Fruit fly (Drosophila melanogaster) whole organism, embryonic: ENCODE data around the gene mRpL35.

ENCODE experiments used
- Aef1 ChIP-seq: fragments of 200-800 bp; sonication (Bioruptor generic); IDR thresholded peaks from 3 replicates; pipeline ENCODE4 v1.3.6; 2022; ENCODE audit warnings: missing biosample characterization, missing genetic modification characterization
- BEAF-32 ChIP-seq: fragments of 200-800 bp; sonication (Bioruptor generic); optimal IDR thresholded peaks from 3 replicates; lab custom pipeline; 2017; ENCODE audit warnings: missing biosample characterization, missing genetic modification characterization, mild to moderate bottlenecking, moderate library complexity, missing genetic modification reagents
- Blimp-1 ChIP-seq: fragments of 200-800 bp; sonication (Bioruptor generic); optimal IDR thresholded peaks from 3 replicates; lab custom pipeline; 2018; ENCODE audit warnings: missing biosample characterization, missing genetic modification characterization, mild to moderate bottlenecking, moderate library complexity, missing genetic modification reagents
- Bteb2 ChIP-seq: fragments of 200-800 bp; sonication (Bioruptor generic); optimal IDR thresholded peaks from 2 replicates; lab custom pipeline; 2016; ENCODE audit warnings: missing biosample characterization, missing genetic modification characterization
- C15 ChIP-seq: fragments of 200-800 bp; sonication (Bioruptor generic); IDR thresholded peaks from 3 replicates; pipeline ENCODE4 v1.3.6; 2022; ENCODE audit warnings: missing biosample characterization, missing genetic modification characterization
- CG10565 ChIP-seq: fragments of 200-800 bp; sonication (Bioruptor generic); optimal IDR thresholded peaks from 3 replicates; lab custom pipeline; 2016; ENCODE audit warnings: missing biosample characterization, mild to moderate bottlenecking, missing genetic modification characterization
- CG10959 ChIP-seq: fragments of 200-800 bp; sonication (Bioruptor generic); IDR thresholded peaks from 2 replicates; pipeline ENCODE4 v1.3.6; 2022; ENCODE audit warnings: missing biosample characterization, missing genetic modification characterization
- CG11085 ChIP-seq: fragments of 200-800 bp; sonication (Bioruptor generic); IDR thresholded peaks from 2 replicates; pipeline ENCODE4 v1.3.6; 2022; ENCODE audit warnings: missing biosample characterization, missing genetic modification characterization
- CG12659 ChIP-seq: fragments of 200-800 bp; sonication (Bioruptor generic); optimal IDR thresholded peaks from 3 replicates; lab custom pipeline; 2017; ENCODE audit warnings: mild to moderate bottlenecking, missing biosample characterization, missing genetic modification reagents, missing genetic modification characterization
- CG12744 ChIP-seq: fragments of 200-800 bp; sonication (Bioruptor generic); optimal IDR thresholded peaks from 2 replicates; lab custom pipeline; 2016; ENCODE audit warnings: missing biosample characterization, missing genetic modification characterization
- CG13123 ChIP-seq: fragments of 200-800 bp; sonication (Bioruptor generic); optimal IDR thresholded peaks from 2 replicates; lab custom pipeline; 2016; ENCODE audit warnings: missing biosample characterization, missing genetic modification characterization
- CG13775 ChIP-seq: fragments of 200-800 bp; sonication (Bioruptor generic); optimal IDR thresholded peaks from 3 replicates; lab custom pipeline; 2017; ENCODE audit warnings: missing biosample characterization, mild to moderate bottlenecking, missing genetic modification characterization
- CG13894 ChIP-seq: fragments of 200-800 bp; sonication (Bioruptor generic); optimal IDR thresholded peaks from 3 replicates; lab custom pipeline; 2018; ENCODE audit warnings: missing biosample characterization, mild to moderate bottlenecking, missing genetic modification characterization, moderate library complexity
- CG14667 ChIP-seq: fragments of 200-800 bp; sonication (Bioruptor generic); IDR thresholded peaks from 2 replicates; pipeline ENCODE4 v1.3.6; 2022; ENCODE audit warnings: missing biosample characterization, missing genetic modification characterization
- CG15696 ChIP-seq: fragments of 200-800 bp; sonication (Bioruptor generic); optimal IDR thresholded peaks from 2 replicates; lab custom pipeline; 2019; ENCODE audit warnings: missing biosample characterization, mild to moderate bottlenecking, missing genetic modification characterization, moderate library complexity
- CG2202 ChIP-seq: fragments of 200-800 bp; sonication (Bioruptor generic); optimal IDR thresholded peaks from 2 replicates; lab custom pipeline; 2018; ENCODE audit warnings: missing biosample characterization, mild to moderate bottlenecking, missing genetic modification characterization
- CG2889 ChIP-seq: fragments of 200-800 bp; sonication (Bioruptor generic); IDR thresholded peaks from 3 replicates; pipeline ENCODE4 v1.3.6; 2022; ENCODE audit warnings: missing biosample characterization, missing genetic modification characterization
- CG31224 ChIP-seq: fragments of 200-800 bp; sonication (Bioruptor generic); IDR thresholded peaks from 2 replicates; pipeline ENCODE4 v1.3.6; 2022; ENCODE audit warnings: missing biosample characterization, missing genetic modification characterization
- CG31441 ChIP-seq: fragments of 200-800 bp; sonication (Bioruptor generic); IDR thresholded peaks from 2 replicates; pipeline ENCODE4 v1.3.6; 2022; ENCODE audit warnings: missing biosample characterization, missing genetic modification characterization
- CG32767 ChIP-seq: fragments of 200-800 bp; sonication (Bioruptor generic); IDR thresholded peaks from 2 replicates; pipeline ENCODE4 v1.3.6; 2022; ENCODE audit warnings: missing biosample characterization, missing genetic modification characterization
- CG3726 ChIP-seq: fragments of 200-800 bp; sonication (Bioruptor generic); IDR thresholded peaks from 3 replicates; pipeline ENCODE4, ENCODE4 v1.3.6; 2022; ENCODE audit warnings: missing biosample characterization, missing genetic modification characterization
- CG4328 ChIP-seq: fragments of 200-800 bp; sonication (Bioruptor generic); optimal IDR thresholded peaks from 3 replicates; lab custom pipeline; 2017; ENCODE audit warnings: missing biosample characterization, missing genetic modification reagents, missing genetic modification characterization
- CG4404 ChIP-seq: fragments of 200-800 bp; sonication (Bioruptor generic); IDR thresholded peaks from 2 replicates; pipeline ENCODE4 v1.3.6; 2022; ENCODE audit warnings: missing biosample characterization, missing genetic modification characterization
- CG4854 ChIP-seq: fragments of 200-800 bp; sonication (Bioruptor generic); optimal IDR thresholded peaks from 2 replicates; lab custom pipeline; 2016; ENCODE audit warnings: missing biosample characterization, missing genetic modification characterization, inconsistent platforms
- CG6689 ChIP-seq: fragments of 200-800 bp; sonication (Bioruptor generic); IDR thresholded peaks from 2 replicates; pipeline ENCODE4 v1.3.6; 2022; ENCODE audit warnings: missing biosample characterization, missing genetic modification characterization
- CG8359 ChIP-seq: fragments of 200-800 bp; sonication (Bioruptor generic); optimal IDR thresholded peaks from 2 replicates; lab custom pipeline; 2017; ENCODE audit warnings: missing biosample characterization, mild to moderate bottlenecking, missing genetic modification characterization, borderline replicate concordance
- CG9817 ChIP-seq: fragments of 200-800 bp; sonication (Bioruptor generic); optimal IDR thresholded peaks from 2 replicates; lab custom pipeline; 2018; ENCODE audit warnings: missing biosample characterization, mild to moderate bottlenecking, missing genetic modification characterization, moderate library complexity
- Dbx ChIP-seq: fragments of 200-800 bp; sonication (Bioruptor generic); IDR thresholded peaks from 3 replicates; pipeline ENCODE4 v1.3.6; 2022; ENCODE audit warnings: missing biosample characterization, missing genetic modification characterization
- Dfd ChIP-seq, 2 experiments: fragments of >200 bp; optimal IDR thresholded peaks; 2 replicates each; lab custom pipeline; 2017; ENCODE audit warnings: missing biosample characterization in 2 of 2, missing genetic modification characterization in 2 of 2
- Dip3 ChIP-seq: fragments of 200-800 bp; sonication (Bioruptor generic); optimal IDR thresholded peaks from 3 replicates; lab custom pipeline; 2016; ENCODE audit warnings: missing biosample characterization, missing genetic modification characterization
- Lpt ChIP-seq: fragments of >200 bp; optimal IDR thresholded peaks from 2 replicates; lab custom pipeline; 2018; ENCODE audit warnings: missing biosample characterization, missing genetic modification characterization
- Mes4 ChIP-seq: fragments of 200-800 bp; sonication (Bioruptor generic); optimal IDR thresholded peaks from 2 replicates; lab custom pipeline; 2016; ENCODE audit warnings: missing biosample characterization, missing genetic modification characterization
- Rfx ChIP-seq: fragments of 200-800 bp; sonication (Bioruptor generic); IDR thresholded peaks from 2 replicates; pipeline ENCODE4 v1.3.6; 2022; ENCODE audit warnings: missing biosample characterization, missing genetic modification characterization
- ap ChIP-seq: fragments of 200-800 bp; sonication (Bioruptor generic); IDR thresholded peaks from 2 replicates; pipeline ENCODE4 v1.3.6; 2022; ENCODE audit warnings: missing biosample characterization, missing genetic modification characterization
- ato ChIP-seq: fragments of 200-800 bp; sonication (Bioruptor generic); IDR thresholded peaks from 2 replicates; pipeline ENCODE4 v1.3.6; 2022; ENCODE audit warnings: missing biosample characterization, missing genetic modification characterization; ENCODE audit not compliant: partially characterized antibody
- caup ChIP-seq: fragments of 200-800 bp; sonication (Bioruptor generic); optimal IDR thresholded peaks from 3 replicates; lab custom pipeline; 2017; ENCODE audit warnings: missing biosample characterization, mild to moderate bottlenecking, missing genetic modification characterization, moderate library complexity; ENCODE audit not compliant: severe bottlenecking
- chm ChIP-seq: fragments of 200-800 bp; sonication (Bioruptor generic); IDR thresholded peaks from 2 replicates; pipeline ENCODE4 v1.3.6; 2022; ENCODE audit warnings: missing biosample characterization, missing genetic modification characterization
- grn ChIP-seq: fragments of 200-800 bp; sonication (Bioruptor generic); optimal IDR thresholded peaks from 3 replicates; lab custom pipeline; 2017; ENCODE audit warnings: missing biosample characterization, missing genetic modification characterization
- ind ChIP-seq: fragments of 200-800 bp; sonication (Bioruptor generic); optimal IDR thresholded peaks from 3 replicates; lab custom pipeline; 2016; ENCODE audit warnings: missing biosample characterization, missing genetic modification characterization
- jigr1 ChIP-seq: fragments of 200-800 bp; sonication (Bioruptor generic); IDR thresholded peaks from 3 replicates; pipeline ENCODE4 v1.3.6; 2022; ENCODE audit warnings: missing biosample characterization, missing genetic modification characterization
- knrl ChIP-seq: fragments of 200-800 bp; sonication (Bioruptor generic); IDR thresholded peaks from 3 replicates; pipeline ENCODE4 v1.3.6; 2022; ENCODE audit warnings: missing biosample characterization, missing genetic modification characterization; ENCODE audit not compliant: partially characterized antibody
- mld ChIP-seq: fragments of 200-800 bp; sonication (Bioruptor generic); IDR thresholded peaks from 3 replicates; pipeline ENCODE4 v1.3.6; 2022; ENCODE audit warnings: missing biosample characterization, missing genetic modification characterization; ENCODE audit not compliant: partially characterized antibody
- nerfin-1 ChIP-seq: fragments of 200-800 bp; sonication (Bioruptor generic); optimal IDR thresholded peaks from 3 replicates; lab custom pipeline; 2019; ENCODE audit warnings: missing biosample characterization, mild to moderate bottlenecking, missing genetic modification characterization, moderate library complexity
- onecut ChIP-seq: fragments of 200-800 bp; sonication (Bioruptor generic); IDR thresholded peaks from 2 replicates; pipeline ENCODE4 v1.3.6; 2022; ENCODE audit warnings: missing biosample characterization, missing genetic modification characterization
- pzg ChIP-seq: fragments of 200-800 bp; sonication (Bioruptor generic); optimal IDR thresholded peaks from 3 replicates; lab custom pipeline; 2018; ENCODE audit warnings: missing biosample characterization, mild to moderate bottlenecking, missing genetic modification characterization, moderate library complexity
- sc ChIP-seq, 3 experiments: fragments of >200 bp in 2 of 3; fragments of 200-800 bp in 1 of 3; sonication (Bioruptor generic) in 1 of 3; optimal IDR thresholded peaks; 2 replicates in 2 of 3; 3 replicates in 1 of 3; lab custom pipeline; 2017; ENCODE audit warnings: mild to moderate bottlenecking in 1 of 3, missing biosample characterization in 1 of 3, missing genetic modification characterization in 1 of 3, missing genetic modification reagents in 1 of 3
- schlank ChIP-seq: fragments of 200-800 bp; sonication (Bioruptor generic); optimal IDR thresholded peaks from 2 replicates; lab custom pipeline; 2018; ENCODE audit warnings: missing biosample characterization, mild to moderate bottlenecking, missing genetic modification characterization
- sens ChIP-seq: fragments of 200-800 bp; sonication (Bioruptor generic); peaks from one replicate; lab custom pipeline; 2016; ENCODE audit warnings: missing biosample characterization, missing genetic modification characterization
- sima ChIP-seq: fragments of 200-800 bp; sonication (Bioruptor generic); optimal IDR thresholded peaks from 2 replicates; lab custom pipeline; 2016; ENCODE audit warnings: missing biosample characterization, missing genetic modification characterization
- ttk ChIP-seq: fragments of 200-800 bp; sonication (Bioruptor generic); IDR thresholded peaks from 2 replicates; pipeline ENCODE4 v2.1.2; 2022; ENCODE audit warnings: missing biosample characterization, missing genetic modification characterization
- vfl ChIP-seq: fragments of 200-800 bp; sonication (Bioruptor generic); optimal IDR thresholded peaks from 2 replicates; lab custom pipeline; 2016; ENCODE audit warnings: missing biosample characterization, missing genetic modification characterization

mRpL35 gene

DNA sequence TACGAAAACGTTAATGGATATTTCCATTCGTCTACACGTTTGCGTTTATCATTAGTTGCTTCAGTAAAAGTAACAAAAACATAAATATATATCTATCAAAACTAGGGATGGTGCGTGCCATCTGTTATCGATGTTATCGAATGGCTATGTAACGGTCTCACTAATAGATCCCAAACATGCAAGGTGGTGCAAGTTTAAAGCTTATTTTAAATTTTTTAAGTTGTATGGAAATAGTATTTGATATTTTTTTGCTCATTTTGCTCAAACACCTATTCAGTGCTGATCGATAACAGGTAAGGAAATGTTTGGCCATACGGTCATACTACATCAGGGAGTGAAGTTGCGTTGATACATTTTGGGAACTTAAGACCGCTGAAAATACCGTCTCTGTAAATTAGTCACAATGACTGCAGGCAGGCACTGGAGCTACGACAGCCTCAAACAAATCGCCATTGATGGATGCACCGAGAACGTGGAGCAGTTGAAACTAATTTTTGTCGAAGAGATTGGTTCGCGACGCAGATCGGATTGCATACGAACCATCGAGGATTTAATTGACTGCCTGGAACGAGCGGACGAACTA lies 10.9 kb downstream of the mRpL35 start, which contains the start of the genes CG45099, CG6015, pit and Fadd (continued):
- TF ChIP-seq onecut (GFP tag; lab: Robert Waterston, UW) (no peak), CG4328 (GFP tag; lab: Kevin White, UChicago) (no peak), CG31224 (GFP tag; lab: Robert Waterston, UW) (no peak), CG4404 (GFP tag; lab: Robert Waterston, UW) (no peak), BEAF-32 (peak; percentile 73), chm (no peak), CG9817 (no peak), sima (GFP tag; lab: Kevin White, UChicago) (no peak), CG8359 (no peak), ind (GFP tag; lab: Kevin White, UChicago) (no peak), CG12659 (GFP tag; lab: Kevin White, UChicago) (peak; percentile 43), CG13894 (tag; lab: Kevin White, UChicago) (no peak), ap (GFP tag; lab: Robert Waterston, UW) (no peak), Dip3 (GFP tag; lab: Kevin White, UChicago) (no peak), vfl (GFP tag; lab: Kevin White, UChicago) (no peak), CG10959 (GFP tag; lab: Robert Waterston, UW) (no peak), CG13123 (GFP tag; lab: Kevin White, UChicago) (no peak), CG10565 (GFP tag; lab: Kevin White, UChicago) (no peak), CG13775 (no peak), CG12744 (GFP tag; lab: Kevin White, UChicago) (no peak), Mes4 (GFP tag; lab: Kevin White, UChicago) (no peak), CG11085 (GFP tag; lab: Robert Waterston, UW) (no peak), Lpt (GFP tag; lab: Kevin White, UChicago) (no peak), ttk (GFP tag; lab: Robert Waterston, UW) (no peak), C15 (no peak), Bteb2 (GFP tag; lab: Kevin White, UChicago) (no peak), grn (no peak), CG14667 (GFP tag; lab: Robert Waterston, UW) (no peak), CG2889 (GFP tag; lab: Robert Waterston, UW) (no peak), CG6689 (GFP tag; lab: Robert Waterston, UW) (peak; percentile 54), mld (GFP tag; lab: Robert Waterston, UW) (no peak), nerfin-1 (tag; lab: Kevin White, UChicago) (peak; percentile 30), knrl (GFP tag; lab: Robert Waterston, UW) (peak; percentile 72), CG31441 (GFP tag; lab: Robert Waterston, UW) (no peak), sens (GFP tag; lab: Kevin White, UChicago) (peak; percentile 68), CG2202 (tag; lab: Kevin White, UChicago) (no peak), schlank (tag; lab: Kevin White, UChicago) (no peak), caup (GFP tag; lab: Kevin White, UChicago) (no peak), CG15696 (tag; lab: Kevin White, UChicago) (peak; percentile 11), CG4854 (no peak), Aef1 (GFP tag; lab: Robert Waterston, UW) (no peak), sc (optimal IDR thresholded peaks at IDR 0.05; lab: Kevin White, UChicago) (no peak), sc (GFP tag; optimal IDR thresholded peaks at IDR 0.05; lab: Kevin White, UChicago) (no peak), jigr1 (GFP tag; lab: Robert Waterston, UW) (no peak), Dfd (GFP tag; optimal IDR thresholded peaks at IDR 0.05; lab: Kevin White, UChicago) (no peak), pzg (GFP tag; lab: Kevin White, UChicago) (peak; percentile 66), CG3726 (no peak), Blimp-1 (GFP tag; lab: Kevin White, UChicago) (no peak), ato (GFP tag; lab: Robert Waterston, UW) (peak; percentile 32; the same call in 1 of the 2 replicates), CG32767 (GFP tag; lab: Robert Waterston, UW) (no peak), Dbx (GFP tag; lab: Robert Waterston, UW) (no peak), Rfx (GFP tag; lab: Robert Waterston, UW) (no peak)
